Fruit fly (Drosophila melanogaster) whole organism, prepupa: ENCODE results near the gene CG4766.

Source experiments
- CG10631 ChIP-seq: fragments of 200-800 bp; sonication (Bioruptor generic); optimal IDR thresholded peaks from 2 replicates; lab custom pipeline; 2016; ENCODE audit warnings: missing biosample characterization, missing genetic modification characterization
- CG11294 ChIP-seq: fragments of 200-800 bp; sonication (Bioruptor generic); IDR thresholded peaks from 2 replicates; pipeline ENCODE4 v1.3.6; 2022; ENCODE audit warnings: missing biosample characterization, missing genetic modification characterization
- CG11902 ChIP-seq: fragments of 200-800 bp; sonication (Bioruptor generic); optimal IDR thresholded peaks from 3 replicates; lab custom pipeline; 2016; ENCODE audit warnings: missing biosample characterization, missing genetic modification characterization
- CG15336 ChIP-seq: fragments of 200-800 bp; sonication (Bioruptor generic); IDR thresholded peaks from 2 replicates; pipeline ENCODE4 v1.3.6; 2022; ENCODE audit warnings: missing biosample characterization, missing genetic modification characterization
- CG3032 ChIP-seq: fragments of 200-800 bp; optimal IDR thresholded peaks from 2 replicates; lab custom pipeline; 2019; ENCODE audit warnings: missing biosample characterization, mild to moderate bottlenecking, missing genetic modification characterization, moderate library complexity
- CG32006 ChIP-seq: fragments of 200-800 bp; sonication (Bioruptor generic); optimal IDR thresholded peaks from 3 replicates; lab custom pipeline; 2017; ENCODE audit warnings: missing biosample characterization, mild to moderate bottlenecking, missing genetic modification characterization
- CG34406 ChIP-seq: fragments of 200-800 bp; sonication (Bioruptor generic); optimal IDR thresholded peaks from 3 replicates; lab custom pipeline; 2016; ENCODE audit warnings: missing biosample characterization, missing genetic modification characterization
- CG4318 ChIP-seq: fragments of 200-800 bp; sonication (Bioruptor generic); optimal IDR thresholded peaks from 3 replicates; lab custom pipeline; 2017; ENCODE audit warnings: missing biosample characterization, mild to moderate bottlenecking, missing genetic modification characterization
- CG6163 ChIP-seq: fragments of 200-800 bp; sonication (Bioruptor generic); IDR thresholded peaks from 3 replicates; pipeline ENCODE4 v1.3.6; 2022; ENCODE audit warnings: missing biosample characterization, missing genetic modification characterization
- CG6276 ChIP-seq: fragments of 200-800 bp; sonication (Bioruptor generic); optimal IDR thresholded peaks from 2 replicates; lab custom pipeline; 2017; ENCODE audit warnings: missing biosample characterization, mild to moderate bottlenecking, missing genetic modification characterization
- CG6792 ChIP-seq: fragments of 200-800 bp; sonication (Bioruptor generic); optimal IDR thresholded peaks from 3 replicates; lab custom pipeline; 2016; ENCODE audit warnings: missing biosample characterization, missing genetic modification characterization
- CG6808 ChIP-seq: fragments of 200-800 bp; sonication (Bioruptor generic); optimal IDR thresholded peaks from 3 replicates; lab custom pipeline; 2017; ENCODE audit warnings: missing biosample characterization, missing genetic modification characterization, mild to moderate bottlenecking, moderate library complexity, missing genetic modification reagents
- CG6854 ChIP-seq: fragments of 200-800 bp; sonication (Bioruptor generic); optimal IDR thresholded peaks from 2 replicates; lab custom pipeline; 2017; ENCODE audit warnings: missing biosample characterization, mild to moderate bottlenecking, missing genetic modification characterization
- CG8632 ChIP-seq: fragments of 200-800 bp; sonication (Bioruptor generic); optimal IDR thresholded peaks from 3 replicates; lab custom pipeline; 2016; ENCODE audit warnings: missing biosample characterization, missing genetic modification characterization
- Eip75B ChIP-seq: fragments of 200-800 bp; sonication (Bioruptor generic); optimal IDR thresholded peaks from 3 replicates; lab custom pipeline; 2016; ENCODE audit warnings: missing biosample characterization, missing genetic modification characterization
- Eip78C ChIP-seq: fragments of 200-800 bp; sonication (Bioruptor generic); peaks from one replicate; lab custom pipeline; 2016; ENCODE audit warnings: missing biosample characterization, missing genetic modification characterization
- Gug ChIP-seq: fragments of 200-800 bp; sonication (Bioruptor generic); IDR thresholded peaks from 2 replicates; pipeline ENCODE4 v1.3.6; 2022; ENCODE audit warnings: missing biosample characterization, missing genetic modification characterization
- Hr38 ChIP-seq: sonication (Bioruptor generic); optimal IDR thresholded peaks from 2 replicates; lab custom pipeline; 2016; ENCODE audit warnings: missing biosample characterization, missing genetic modification characterization
- Hr39 ChIP-seq: fragments of 200-800 bp; sonication (Bioruptor generic); optimal IDR thresholded peaks from 2 replicates; lab custom pipeline; 2016; ENCODE audit warnings: missing biosample characterization, missing genetic modification characterization
- Hr4 ChIP-seq: fragments of 200-800 bp; sonication (Bioruptor generic); optimal IDR thresholded peaks from 3 replicates; lab custom pipeline; 2016; ENCODE audit warnings: missing biosample characterization, missing genetic modification characterization
- Lpt ChIP-seq: fragments of 200-800 bp; sonication (Bioruptor generic); optimal IDR thresholded peaks from 3 replicates; lab custom pipeline; 2016; ENCODE audit warnings: missing biosample characterization, missing genetic modification characterization
- Sox14 ChIP-seq: fragments of 200-800 bp; sonication (Bioruptor generic); optimal IDR thresholded peaks from 3 replicates; lab custom pipeline; 2016; ENCODE audit warnings: missing biosample characterization, missing genetic modification characterization
- Sox15 ChIP-seq: fragments of 200-800 bp; sonication (Bioruptor generic); optimal IDR thresholded peaks from 3 replicates; lab custom pipeline; 2016; ENCODE audit warnings: missing biosample characterization, missing genetic modification characterization
- achi ChIP-seq: fragments of 200-800 bp; sonication (Bioruptor generic); optimal IDR thresholded peaks from 3 replicates; lab custom pipeline; 2016; ENCODE audit warnings: missing biosample characterization, missing genetic modification characterization
- acj6 ChIP-seq: fragments of 200-800 bp; sonication (Bioruptor generic); optimal IDR thresholded peaks from 3 replicates; lab custom pipeline; 2016; ENCODE audit warnings: missing biosample characterization, missing genetic modification characterization
- cyc ChIP-seq: fragments of 200-800 bp; sonication (Bioruptor generic); optimal IDR thresholded peaks from 3 replicates; lab custom pipeline; 2016; ENCODE audit warnings: missing biosample characterization, missing genetic modification characterization
- dsx ChIP-seq: fragments of 200-800 bp; optimal IDR thresholded peaks from 3 replicates; lab custom pipeline; 2019; ENCODE audit warnings: missing biosample characterization, mild to moderate bottlenecking, missing genetic modification characterization, moderate library complexity; ENCODE audit not compliant: poor library complexity, severe bottlenecking
- eg ChIP-seq: fragments of 200-800 bp; sonication (Bioruptor generic); IDR thresholded peaks from 3 replicates; pipeline ENCODE4 v1.3.6; 2022; ENCODE audit warnings: missing biosample characterization, missing genetic modification characterization
- fd59A ChIP-seq: fragments of 200-800 bp; sonication (Bioruptor generic); optimal IDR thresholded peaks from 2 replicates; lab custom pipeline; 2017; ENCODE audit warnings: missing biosample characterization, mild to moderate bottlenecking, missing genetic modification characterization, missing genetic modification reagents
- fd85E ChIP-seq: fragments of 200-800 bp; sonication (Bioruptor generic); optimal IDR thresholded peaks from 3 replicates; lab custom pipeline; 2016; ENCODE audit warnings: missing biosample characterization, missing genetic modification characterization
- fkh ChIP-seq: fragments of 200-800 bp; sonication (Bioruptor generic); optimal IDR thresholded peaks from 3 replicates; lab custom pipeline; 2017; ENCODE audit warnings: missing biosample characterization, mild to moderate bottlenecking, missing genetic modification characterization, moderate library complexity
- pdm3 ChIP-seq: fragments of 200-800 bp; sonication (Bioruptor generic); optimal IDR thresholded peaks from 3 replicates; lab custom pipeline; 2016; ENCODE audit warnings: missing biosample characterization, missing genetic modification characterization
- spab ChIP-seq: fragments of 200-800 bp; sonication (Bioruptor generic); optimal IDR thresholded peaks from 2 replicates; lab custom pipeline; 2017; ENCODE audit warnings: missing biosample characterization, mild to moderate bottlenecking, missing genetic modification characterization, missing genetic modification reagents
- ss ChIP-seq, 2 experiments: fragments of 200-800 bp; sonication (Bioruptor generic); optimal IDR thresholded peaks; 2 replicates in 1 of 2; 3 replicates in 1 of 2; lab custom pipeline; 2017 to 2018; ENCODE audit warnings: mild to moderate bottlenecking in 2 of 2, missing biosample characterization in 2 of 2, missing genetic modification characterization in 2 of 2, moderate library complexity in 1 of 2

CG4766 gene

DNA sequence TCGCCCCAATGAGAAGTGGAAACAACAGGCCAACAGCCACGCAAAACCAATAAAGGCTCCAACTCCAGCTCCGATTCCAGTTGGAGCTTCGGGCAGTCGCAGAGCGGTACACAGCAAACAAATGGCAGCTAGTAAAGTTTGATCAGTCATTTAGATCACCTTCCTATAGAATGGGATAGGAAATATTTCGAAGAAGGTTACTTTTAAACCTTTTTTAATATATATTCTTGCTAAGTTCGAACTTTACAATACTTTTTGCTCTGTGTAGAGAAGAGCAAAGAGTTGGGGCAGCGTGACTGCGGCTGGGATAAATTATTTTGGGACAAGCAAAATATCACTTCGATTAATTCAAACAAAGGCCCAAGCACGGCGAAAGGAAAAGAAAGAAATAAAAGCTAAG, 19.7 kb upstream of the CG4766 start (continued):
- TF ChIP-seq Eip78C (GFP tag; lab: Kevin White, UChicago): peak; percentile 95
- peak; percentile 76 for TF ChIP-seq CG10631 (GFP tag; lab: Kevin White, UChicago)
- TF ChIP-seq CG11902 (GFP tag; lab: Kevin White, UChicago): peak; percentile 67
- TF ChIP-seq CG3032 (tag; lab: Kevin White, UChicago): peak; percentile 80
- TF ChIP-seq Gug (GFP tag; lab: Robert Waterston, UW): no peak
- TF ChIP-seq CG11294: no peak
- TF ChIP-seq CG34406 (GFP tag; lab: Kevin White, UChicago): peak; percentile 81
- peak; percentile 83 for TF ChIP-seq pdm3 (GFP tag; lab: Kevin White, UChicago)
- TF ChIP-seq CG6276 (GFP tag; lab: Kevin White, UChicago): peak; percentile 8
- peak; percentile 87 for TF ChIP-seq CG6163 (GFP tag; lab: Robert Waterston, UW)
- no peak for TF ChIP-seq fkh (GFP tag; lab: Kevin White, UChicago)
- peak; percentile 80 for TF ChIP-seq acj6 (GFP tag; lab: Kevin White, UChicago)
- TF ChIP-seq Sox15 (GFP tag; lab: Kevin White, UChicago): peak; percentile 65
- TF ChIP-seq achi (GFP tag; lab: Kevin White, UChicago): peak; percentile 78
- TF ChIP-seq spab (GFP tag; lab: Kevin White, UChicago): peak; percentile 65

DNA sequence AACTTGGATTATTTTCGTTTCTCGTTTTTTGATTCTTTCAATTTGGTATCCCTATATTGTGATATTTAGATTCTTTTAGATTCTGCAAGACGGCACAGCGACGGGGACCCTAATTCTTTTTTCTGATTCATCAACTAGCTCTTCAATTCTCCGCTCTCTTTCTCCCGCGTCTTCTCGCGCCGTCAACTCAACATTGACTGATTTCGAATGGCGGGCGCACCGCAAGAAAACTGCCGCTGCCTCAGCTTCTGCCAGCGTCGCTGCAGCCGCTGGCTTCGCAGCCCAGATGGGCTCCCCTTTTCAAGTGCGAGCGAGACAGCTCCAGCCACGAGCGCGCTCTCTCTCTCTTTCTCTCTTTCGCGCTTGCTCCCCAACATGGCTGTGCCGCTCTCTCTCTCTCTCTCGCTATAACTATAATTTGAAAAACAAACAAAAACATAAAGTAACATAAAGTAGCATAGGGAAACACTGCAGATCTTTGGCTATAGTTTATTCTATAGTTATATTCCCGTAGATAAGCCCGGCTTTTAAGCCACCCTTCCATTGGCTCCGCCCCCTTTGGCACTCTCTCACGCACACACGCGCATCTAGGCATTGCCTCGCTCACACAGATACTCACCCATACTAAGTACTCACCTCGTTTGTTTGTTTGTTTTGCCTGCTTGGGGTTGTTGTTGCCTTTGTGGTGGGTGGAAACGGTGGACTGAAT, 12.5 kb upstream of the CG4766 start, which contains the start of gene mab-21:
TSS of gene mab-21 (minus strand) at position 206 of the 709 bp plus-strand sequence.
- peak; percentile 76 for TF ChIP-seq fkh (GFP tag; lab: Kevin White, UChicago)
- no peak for TF ChIP-seq achi (GFP tag; lab: Kevin White, UChicago)
- peak; percentile 46 for TF ChIP-seq Eip78C (GFP tag; lab: Kevin White, UChicago)
- TF ChIP-seq Hr4 (GFP tag; lab: Kevin White, UChicago): no peak
- TF ChIP-seq eg (GFP tag; lab: Robert Waterston, UW): no peak
- no peak for TF ChIP-seq CG32006 (GFP tag; lab: Kevin White, UChicago)
- TF ChIP-seq CG8632 (GFP tag; lab: Kevin White, UChicago): no peak
- TF ChIP-seq Sox14 (GFP tag; lab: Kevin White, UChicago): no peak
- peak; percentile 18 to 40 for TF ChIP-seq ss (GFP tag; optimal IDR thresholded peaks at IDR 0.05; lab: Kevin White, UChicago)
- TF ChIP-seq fd85E: no peak
- TF ChIP-seq CG6163 (GFP tag; lab: Robert Waterston, UW): peak; percentile 55; the same call in 2 of the 3 replicates

DNA sequence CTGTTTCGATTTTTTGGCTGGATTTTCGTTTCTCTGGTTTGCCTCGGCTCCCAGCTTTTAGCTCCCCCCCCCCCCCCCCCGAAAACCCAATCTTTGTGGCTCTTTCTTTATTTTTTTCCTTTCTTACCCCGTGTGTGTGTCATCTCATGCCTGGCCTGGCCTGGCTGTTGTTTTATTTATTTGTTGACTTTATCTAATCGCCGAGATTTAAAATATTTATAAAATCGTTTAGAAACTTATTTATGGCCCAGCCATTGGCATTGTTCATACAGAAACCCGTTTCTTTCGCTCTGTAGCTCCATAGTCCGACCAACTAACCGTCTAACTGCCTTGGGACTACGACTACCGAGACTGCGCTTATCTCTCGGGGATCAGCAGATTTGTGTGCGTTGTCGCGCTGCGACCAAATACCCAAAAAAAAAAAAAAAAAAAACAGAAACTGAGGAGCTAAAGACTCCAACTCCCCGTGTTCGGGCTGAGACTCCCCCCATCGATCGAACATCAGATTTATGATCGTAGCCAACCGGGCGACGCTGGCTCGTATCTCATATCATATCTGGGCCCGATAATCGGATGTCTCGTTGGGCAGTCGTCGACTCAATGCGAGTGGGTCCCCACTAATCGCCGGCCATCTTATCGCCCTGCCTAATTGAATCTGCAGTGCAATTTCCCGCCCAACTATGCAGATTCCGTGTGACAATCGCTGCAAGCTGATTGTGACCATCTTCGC, 10.1 kb upstream of the CG4766 start:
- TF ChIP-seq ss (GFP tag; optimal IDR thresholded peaks at IDR 0.05; lab: Kevin White, UChicago) (no peak), CG11902 (GFP tag; lab: Kevin White, UChicago) (no peak), dsx (GFP tag; lab: Kevin White, UChicago) (no peak), Sox15 (GFP tag; lab: Kevin White, UChicago) (no peak), fd59A (no peak), CG6808 (GFP tag; lab: Kevin White, UChicago) (no peak), spab (GFP tag; lab: Kevin White, UChicago) (no peak), Hr38 (GFP tag; lab: Kevin White, UChicago) (no peak), CG4318 (no peak), acj6 (GFP tag; lab: Kevin White, UChicago) (no peak), CG34406 (GFP tag; lab: Kevin White, UChicago) (no peak), Lpt (no peak), Hr39 (GFP tag; lab: Kevin White, UChicago) (no peak), cyc (no peak), CG15336 (GFP tag; lab: Robert Waterston, UW) (no peak), CG6854 (GFP tag; lab: Kevin White, UChicago) (no peak), Eip75B (GFP tag; lab: Kevin White, UChicago) (no peak), CG6792 (GFP tag; lab: Kevin White, UChicago) (no peak)
- TF ChIP-seq, all 60 proteins: peak for 0
